Worm (Caenorhabditis elegans): ENCODE measurements around the gene Y44A6D.3.

The Y44A6D.3 gene

DNA sequence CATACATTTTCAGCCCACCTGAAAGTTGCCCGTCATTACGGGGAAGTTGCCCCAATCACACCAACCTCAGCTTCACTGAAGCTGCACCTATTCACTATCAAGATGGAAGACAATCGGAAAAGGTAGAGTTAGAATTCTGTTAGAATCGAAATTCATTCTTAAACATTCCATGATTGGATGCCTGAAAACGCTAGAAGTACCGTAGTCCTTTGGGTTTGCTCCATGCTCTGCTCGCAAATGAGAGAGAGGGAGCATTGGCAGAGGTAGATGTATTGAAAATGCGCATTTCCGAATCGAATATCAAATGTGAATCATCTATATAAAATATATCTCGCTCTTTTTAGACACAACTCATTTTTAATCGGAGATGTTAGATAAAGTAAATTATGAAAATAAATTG lies 11.8 kb downstream of the Y44A6D.3 start, which contains the start of gene hif-1:
Gene hif-1 (plus strand): TSS at position 8 of the 400 bp plus-strand sequence.
- no peak for TF ChIP-seq gei-17 (GFP tag; optimal IDR thresholded peaks at IDR 0.05)
- TF ChIP-seq cebp-1 (GFP tag; IDR thresholded peaks at IDR 0.05) = no peak
- peak; percentile 10 for TF ChIP-seq cebp-1 (tag; optimal IDR thresholded peaks at IDR 0.05)
- TF ChIP-seq ama-1 (optimal IDR thresholded peaks at IDR 0.05) = peak; percentile 59
- TF ChIP-seq ama-1 (GFP tag; optimal IDR thresholded peaks at IDR 0.05) = no peak
- no peak for TF ChIP-seq hmg-1.2 (GFP tag; IDR thresholded peaks at IDR 0.05)
- no peak for TF ChIP-seq hrde-1 (tag; optimal IDR thresholded peaks at IDR 0.05; ENCODE audit: borderline replicate concordance)
- TF ChIP-seq F57C9.4 (tag; optimal IDR thresholded peaks at IDR 0.05) = no peak
- no peak for TF ChIP-seq egrh-3 (GFP tag; IDR thresholded peaks at IDR 0.05)
- no peak for TF ChIP-seq aptf-3 (GFP tag; IDR thresholded peaks at IDR 0.05)
- no peak for TF ChIP-seq Y79H2A.3 (GFP tag; conservative IDR thresholded peaks at IDR 0.05)
- TF ChIP-seq madf-10 (tag; optimal IDR thresholded peaks at IDR 0.05) = no peak
- TF ChIP-seq ztf-22 (GFP tag; optimal IDR thresholded peaks at IDR 0.05) = no peak
- no peak for TF ChIP-seq F52B5.7 (tag; optimal IDR thresholded peaks at IDR 0.05)
- no peak for TF ChIP-seq repo-1 (tag; optimal IDR thresholded peaks at IDR 0.05)
- TF ChIP-seq snpc-1.3 (tag; optimal IDR thresholded peaks at IDR 0.05; ENCODE audit: insufficient read depth) = no peak
- TF ChIP-seq Y56A3A.18 (GFP tag; IDR thresholded peaks at IDR 0.05) = 0 out of 2 replicates have a peak, but pooled peaks have one; percentile 2
- no peak for TF ChIP-seq let-526 (GFP tag; IDR thresholded peaks at IDR 0.05)
- TF ChIP-seq nhr-90 (tag; optimal IDR thresholded peaks at IDR 0.05) = no peak
- TF ChIP-seq ztf-6 (GFP tag; IDR thresholded peaks at IDR 0.05) = no peak
- no peak for TF ChIP-seq sdz-38 (tag; optimal IDR thresholded peaks at IDR 0.05)
- TF ChIP-seq ztf-3 (GFP tag; optimal IDR thresholded peaks at IDR 0.05) = no peak
- no peak for TF ChIP-seq ztf-26 (tag; optimal IDR thresholded peaks at IDR 0.05)
- no peak for TF ChIP-seq die-1 (tag; optimal IDR thresholded peaks at IDR 0.05)
- no peak for TF ChIP-seq lir-1 (GFP tag; conservative IDR thresholded peaks at IDR 0.05)

DNA sequence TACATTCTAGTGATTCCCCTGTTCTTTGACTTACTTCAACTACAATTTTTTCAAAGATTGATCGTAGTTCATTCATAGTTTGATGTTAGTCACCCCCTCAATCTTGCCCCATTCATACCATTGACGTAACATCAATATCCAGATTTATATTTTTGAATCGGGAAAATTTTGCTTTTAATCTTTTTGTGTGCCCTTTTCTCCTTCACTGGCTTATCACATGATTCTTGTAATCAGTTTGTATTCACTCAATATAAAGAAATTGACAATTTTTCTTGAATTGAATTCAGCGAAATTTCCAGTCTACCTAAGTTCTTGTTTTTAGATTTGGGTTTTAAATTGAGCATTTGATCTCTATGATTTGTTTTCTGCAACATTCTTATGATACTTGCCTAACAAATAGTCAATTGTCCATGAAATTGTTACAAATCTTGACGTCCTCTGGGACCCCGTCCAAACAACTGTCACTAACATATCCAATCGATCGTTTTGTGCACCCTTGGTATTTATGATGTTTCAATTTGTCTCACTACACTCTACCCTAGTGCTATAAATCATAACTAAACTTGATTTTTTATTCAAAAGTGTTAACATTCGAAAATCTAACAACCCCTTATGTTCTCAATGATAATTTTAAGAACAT lies 12.4 kb downstream of the Y44A6D.3 start:
- TF ChIP-seq nfya-1 (tag; optimal IDR thresholded peaks at IDR 0.05; ENCODE audit: borderline replicate concordance, insufficient read depth) (no peak), lir-1 (GFP tag; conservative IDR thresholded peaks at IDR 0.05) (no peak), bed-2 (GFP tag; IDR thresholded peaks at IDR 0.05) (no peak), tlf-1 (GFP tag; optimal IDR thresholded peaks at IDR 0.05) (no peak), ztf-6 (GFP tag; IDR thresholded peaks at IDR 0.05) (no peak), B0336.3 (GFP tag; IDR thresholded peaks at IDR 0.05) (0 out of 2 replicates have a peak, but pooled peaks have one; percentile 20), aptf-2 (GFP tag; conservative IDR thresholded peaks at IDR 0.05) (no peak), F37B4.10 (GFP tag; IDR thresholded peaks at IDR 0.05) (no peak), Y56A3A.18 (GFP tag; IDR thresholded peaks at IDR 0.05) (0 out of 2 replicates have a peak, but pooled peaks have one; percentile 42), nfyb-1 (GFP tag; IDR thresholded peaks at IDR 0.05) (no peak), nhr-80 (tag; optimal IDR thresholded peaks at IDR 0.05) (no peak), ztf-3 (GFP tag; optimal IDR thresholded peaks at IDR 0.05) (no peak), lin-26 (GFP tag; IDR thresholded peaks at IDR 0.05) (no peak), lin-35 (GFP tag; optimal IDR thresholded peaks at IDR 0.05) (no peak), ekl-4 (GFP tag; IDR thresholded peaks at IDR 0.05) (0 out of 2 replicates have a peak, but pooled peaks have one; percentile 18), dox-1 (GFP tag; IDR thresholded peaks at IDR 0.05) (no peak), mes-4 (tag; optimal IDR thresholded peaks at IDR 0.05) (no peak), Y53F4B.3 (GFP tag; IDR thresholded peaks at IDR 0.05) (no peak), madf-10 (tag; optimal IDR thresholded peaks at IDR 0.05) (peak; percentile 49), rpc-1 (optimal IDR thresholded peaks at IDR 0.05) (no peak), rpc-1 (tag; optimal IDR thresholded peaks at IDR 0.05) (no peak), die-1 (tag; optimal IDR thresholded peaks at IDR 0.05) (no peak), ccch-3 (GFP tag; optimal IDR thresholded peaks at IDR 0.05) (no peak), ceh-27 (GFP tag; optimal IDR thresholded peaks at IDR 0.05) (no peak), madf-3 (GFP tag; IDR thresholded peaks at IDR 0.05) (no peak), nhr-90 (tag; optimal IDR thresholded peaks at IDR 0.05) (no peak), ets-4 (GFP tag; optimal IDR thresholded peaks at IDR 0.05) (no peak), egrh-3 (GFP tag; IDR thresholded peaks at IDR 0.05) (no peak)

Measured in whole organism, young adult.